Fruit fly (Drosophila melanogaster) whole organism, embryonic: ENCODE data around the gene CG10486.
A peak's percentile ranks its signal among the peaks of the same experiment; 100 is the strongest.

Experiments
- Bdp1 ChIP-seq: fragments of 200-800 bp; sonication (Bioruptor generic); optimal IDR thresholded peaks from 3 replicates; lab custom pipeline; 2016; ENCODE audit warnings: missing biosample characterization, missing genetic modification characterization
- CG10654 ChIP-seq: fragments of 200-800 bp; sonication (Bioruptor generic); optimal IDR thresholded peaks from 2 replicates; lab custom pipeline; 2016; ENCODE audit warnings: missing biosample characterization, missing genetic modification characterization
- CG11695 ChIP-seq: fragments of 200-800 bp; sonication (Bioruptor generic); IDR thresholded peaks from 3 replicates; pipeline ENCODE4 v1.3.6; 2022; ENCODE audit warnings: missing biosample characterization, missing genetic modification characterization
- CG12391 ChIP-seq: fragments of 200-800 bp; sonication (Bioruptor generic); optimal IDR thresholded peaks from 3 replicates; lab custom pipeline; 2018; ENCODE audit warnings: missing biosample characterization, mild to moderate bottlenecking, missing genetic modification characterization, moderate library complexity
- CG14441 ChIP-seq: fragments of 200-800 bp; sonication (Bioruptor generic); IDR thresholded peaks from 2 replicates; pipeline ENCODE4 v1.3.6; 2022; ENCODE audit warnings: missing biosample characterization, missing genetic modification characterization
- CG15601 ChIP-seq: fragments of 200-800 bp; sonication (Bioruptor generic); optimal IDR thresholded peaks from 3 replicates; lab custom pipeline; 2019; ENCODE audit warnings: missing biosample characterization, mild to moderate bottlenecking, missing genetic modification characterization, moderate library complexity
- CG17802 ChIP-seq: fragments of 200-800 bp; sonication (Bioruptor generic); optimal IDR thresholded peaks from 2 replicates; lab custom pipeline; 2018; ENCODE audit warnings: missing biosample characterization, mild to moderate bottlenecking, missing genetic modification characterization, moderate library complexity
- CG18011 ChIP-seq: fragments of 200-800 bp; sonication (Bioruptor generic); optimal IDR thresholded peaks from 2 replicates; lab custom pipeline; 2017; ENCODE audit warnings: missing biosample characterization, missing genetic modification characterization, mild to moderate bottlenecking, moderate library complexity, missing genotype
- CG1832 ChIP-seq: fragments of 200-800 bp; sonication (Bioruptor generic); optimal IDR thresholded peaks from 2 replicates; lab custom pipeline; 2017; ENCODE audit warnings: missing biosample characterization, mild to moderate bottlenecking, missing genetic modification characterization, inconsistent platforms
- CG2199 ChIP-seq: fragments of 200-800 bp; sonication (Bioruptor generic); IDR thresholded peaks from 3 replicates; pipeline ENCODE4 v1.3.6; 2022; ENCODE audit warnings: missing biosample characterization, missing genetic modification characterization
- CG2202 ChIP-seq: fragments of 200-800 bp; sonication (Bioruptor generic); optimal IDR thresholded peaks from 2 replicates; lab custom pipeline; 2018; ENCODE audit warnings: missing biosample characterization, mild to moderate bottlenecking, missing genetic modification characterization
- CG30403 ChIP-seq: fragments of 200-800 bp; sonication (Bioruptor generic); optimal IDR thresholded peaks from 3 replicates; lab custom pipeline; 2016; ENCODE audit warnings: missing biosample characterization, missing genetic modification characterization
- CG31365 ChIP-seq: fragments of 200-800 bp; sonication (Bioruptor generic); optimal IDR thresholded peaks from 2 replicates; lab custom pipeline; 2018; ENCODE audit warnings: missing biosample characterization, mild to moderate bottlenecking, missing genetic modification characterization
- CG3163 ChIP-seq: fragments of 200-800 bp; sonication (Bioruptor generic); optimal IDR thresholded peaks from 3 replicates; lab custom pipeline; 2016; ENCODE audit warnings: missing biosample characterization, missing genetic modification characterization
- CG34224 ChIP-seq: fragments of 200-800 bp; sonication (Bioruptor generic); IDR thresholded peaks from 3 replicates; pipeline ENCODE4 v1.3.6; 2022; ENCODE audit warnings: missing biosample characterization, missing genetic modification characterization; ENCODE audit not compliant: partially characterized antibody
- CG5953 ChIP-seq: fragments of 200-800 bp; sonication (Bioruptor generic); IDR thresholded peaks from 2 replicates; pipeline ENCODE4 v1.3.6; 2022; ENCODE audit warnings: missing biosample characterization, missing genetic modification characterization
- CG6175 ChIP-seq: fragments of 200-800 bp; sonication (Bioruptor generic); IDR thresholded peaks from 3 replicates; pipeline ENCODE4 v1.3.6; 2022; ENCODE audit warnings: missing biosample characterization, missing genetic modification characterization
- CG7357 ChIP-seq: fragments of 200-800 bp; sonication (Bioruptor generic); IDR thresholded peaks from 3 replicates; pipeline ENCODE4 v1.3.6; 2022; ENCODE audit warnings: missing biosample characterization, missing genetic modification characterization
- CG7745 ChIP-seq: fragments of 200-800 bp; sonication (Bioruptor generic); optimal IDR thresholded peaks from 2 replicates; lab custom pipeline; 2018; ENCODE audit warnings: missing biosample characterization, mild to moderate bottlenecking, missing genetic modification characterization, moderate library complexity
- CTCF ChIP-seq: fragments of 200-800 bp; sonication (Bioruptor generic); optimal IDR thresholded peaks from 2 replicates; lab custom pipeline; 2017; ENCODE audit warnings: missing biosample characterization, mild to moderate bottlenecking, missing genetic modification characterization, moderate library complexity
- D ChIP-seq, 2 experiments: fragments of 200-800 bp in 1 of 2; fragments of >200 bp in 1 of 2; sonication (Bioruptor generic) in 1 of 2; optimal IDR thresholded peaks; 2 replicates in 1 of 2; 3 replicates in 1 of 2; lab custom pipeline; 2017; ENCODE audit warnings: mild to moderate bottlenecking in 1 of 2, missing biosample characterization in 1 of 2, missing genetic modification characterization in 1 of 2, missing genetic modification reagents in 1 of 2
- D19A ChIP-seq: fragments of 200-800 bp; optimal IDR thresholded peaks from 3 replicates; lab custom pipeline; 2019; ENCODE audit warnings: missing biosample characterization, mild to moderate bottlenecking, missing genetic modification characterization, moderate library complexity
- Doc3 ChIP-seq: fragments of 200-800 bp; sonication (Bioruptor generic); IDR thresholded peaks from 3 replicates; pipeline ENCODE4 v1.3.6; 2022; ENCODE audit warnings: missing biosample characterization, missing genetic modification characterization; ENCODE audit not compliant: partially characterized antibody
- MBD-R2 ChIP-seq: fragments of 200-800 bp; sonication (Bioruptor generic); IDR thresholded peaks from 2 replicates; pipeline ENCODE4 v1.3.6; 2022; ENCODE audit warnings: missing biosample characterization, missing genetic modification characterization
- Mad ChIP-seq: fragments of 200-800 bp; sonication (Bioruptor generic); optimal IDR thresholded peaks from 2 replicates; lab custom pipeline; 2016; ENCODE audit warnings: missing biosample characterization, missing genetic modification characterization
- Nf-YC ChIP-seq: fragments of 200-800 bp; optimal IDR thresholded peaks from 3 replicates; lab custom pipeline; 2019; ENCODE audit warnings: missing biosample characterization, mild to moderate bottlenecking, missing genetic modification characterization, moderate library complexity
- Optix ChIP-seq: fragments of 200-800 bp; sonication (Bioruptor generic); IDR thresholded peaks from 3 replicates; pipeline ENCODE4 v1.3.6; 2022; ENCODE audit warnings: missing biosample characterization, missing genetic modification characterization
- Sry-δ ChIP-seq: fragments of 200-800 bp; sonication (Bioruptor generic); optimal IDR thresholded peaks from 2 replicates; lab custom pipeline; 2016; ENCODE audit warnings: missing biosample characterization, missing genetic modification characterization
- Ssrp ChIP-seq: fragments of 200-800 bp; sonication (Bioruptor generic); optimal IDR thresholded peaks from 2 replicates; lab custom pipeline; 2018; ENCODE audit warnings: missing biosample characterization, mild to moderate bottlenecking, missing genetic modification characterization, moderate library complexity
- az2 ChIP-seq: fragments of 200-800 bp; sonication (Bioruptor generic); optimal IDR thresholded peaks from 3 replicates; lab custom pipeline; 2016; ENCODE audit warnings: missing biosample characterization, missing genetic modification characterization
- esg ChIP-seq: fragments of 200-800 bp; sonication (Bioruptor generic); conservative IDR thresholded peaks from 2 replicates; pipeline ENCODE4 v1.3.6; 2022; ENCODE audit warnings: missing biosample characterization, missing genetic modification characterization
- fd102C ChIP-seq: fragments of 200-800 bp; sonication (Bioruptor generic); optimal IDR thresholded peaks from 2 replicates; lab custom pipeline; 2018; ENCODE audit warnings: missing biosample characterization, mild to moderate bottlenecking, missing genetic modification characterization, moderate library complexity
- gsb ChIP-seq: fragments of 200-800 bp; sonication (Bioruptor generic); IDR thresholded peaks from 2 replicates; pipeline ENCODE4 v1.3.6; 2022; ENCODE audit warnings: missing biosample characterization, missing genetic modification characterization
- klu ChIP-seq: fragments of 200-800 bp; sonication (Bioruptor generic); IDR thresholded peaks from 2 replicates; pipeline ENCODE4 v1.3.6; 2022; ENCODE audit warnings: missing biosample characterization, missing genetic modification characterization
- lola ChIP-seq, 3 experiments: fragments of >200 bp in 2 of 3; fragments of 200-800 bp in 1 of 3; sonication (Bioruptor generic) in 1 of 3; optimal IDR thresholded peaks; 2 replicates each; lab custom pipeline; 2017 to 2019; ENCODE audit warnings: missing biosample characterization in 3 of 3, missing genetic modification characterization in 3 of 3, mild to moderate bottlenecking in 1 of 3, moderate library complexity in 1 of 3
- lov ChIP-seq, 2 experiments: fragments of 200-800 bp in 1 of 2; fragments of >200 bp in 1 of 2; sonication (Bioruptor generic) in 1 of 2; IDR thresholded peaks in 1 of 2; optimal IDR thresholded peaks in 1 of 2; 2 replicates in 1 of 2; 3 replicates in 1 of 2; pipeline versions ENCODE4 v1.3.6 to Lab custom; 2017 to 2022; ENCODE audit warnings: missing biosample characterization in 1 of 2, missing genetic modification characterization in 1 of 2
- odd ChIP-seq: fragments of 200-800 bp; sonication (Bioruptor generic); optimal IDR thresholded peaks from 2 replicates; lab custom pipeline; 2017; ENCODE audit warnings: missing biosample characterization, mild to moderate bottlenecking, missing genetic modification characterization
- pan ChIP-seq, 4 experiments: fragments of >200 bp in 3 of 4; fragments of 200-800 bp in 1 of 4; sonication (Bioruptor generic) in 1 of 4; optimal IDR thresholded peaks in 3 of 4; IDR thresholded peaks in 1 of 4; 2 replicates each; pipeline versions ENCODE4 v1.3.6 to Lab custom; 2017 to 2022; ENCODE audit warnings: missing biosample characterization in 2 of 4, missing genetic modification characterization in 2 of 4, mixed read lengths in 1 of 4
- repo ChIP-seq: fragments of 200-800 bp; sonication (Bioruptor generic); optimal IDR thresholded peaks from 2 replicates; lab custom pipeline; 2016; ENCODE audit warnings: missing biosample characterization, missing genetic modification characterization
- sd ChIP-seq: fragments of 200-800 bp; sonication (Bioruptor generic); optimal IDR thresholded peaks from 3 replicates; lab custom pipeline; 2018; ENCODE audit warnings: missing biosample characterization, mild to moderate bottlenecking, missing genetic modification characterization, moderate library complexity
- sens ChIP-seq: fragments of 200-800 bp; sonication (Bioruptor generic); peaks from one replicate; lab custom pipeline; 2016; ENCODE audit warnings: missing biosample characterization, missing genetic modification characterization
- sens-2 ChIP-seq: fragments of 200-800 bp; sonication (Bioruptor generic); IDR thresholded peaks from 2 replicates; pipeline ENCODE4 v1.3.6; 2022; ENCODE audit warnings: missing biosample characterization, missing genetic modification characterization
- sqz ChIP-seq: fragments of 200-800 bp; sonication (Bioruptor generic); optimal IDR thresholded peaks from 3 replicates; lab custom pipeline; 2018; ENCODE audit warnings: missing biosample characterization, mild to moderate bottlenecking, missing genetic modification characterization
- sr ChIP-seq: fragments of 200-800 bp; sonication (Bioruptor generic); IDR thresholded peaks from 3 replicates; pipeline ENCODE4 v1.3.6; 2022; ENCODE audit warnings: missing biosample characterization, missing genetic modification characterization
- toy ChIP-seq: fragments of 200-800 bp; sonication (Bioruptor generic); IDR thresholded peaks from 2 replicates; pipeline ENCODE4 v1.3.6; 2022; ENCODE audit warnings: missing biosample characterization, missing genetic modification characterization
- unc-4 ChIP-seq: fragments of 200-800 bp; sonication (Bioruptor generic); IDR thresholded peaks from 2 replicates; pipeline ENCODE4 v1.3.6; 2022; ENCODE audit warnings: missing biosample characterization, missing genetic modification characterization; ENCODE audit not compliant: partially characterized antibody
- yki ChIP-seq: fragments of >200 bp; optimal IDR thresholded peaks from 3 replicates; lab custom pipeline; 2018
- zen ChIP-seq: fragments of 200-800 bp; sonication (Bioruptor generic); optimal IDR thresholded peaks from 3 replicates; lab custom pipeline; 2018; ENCODE audit warnings: missing biosample characterization, mild to moderate bottlenecking, missing genetic modification characterization, moderate library complexity

Gene CG10486

DNA sequence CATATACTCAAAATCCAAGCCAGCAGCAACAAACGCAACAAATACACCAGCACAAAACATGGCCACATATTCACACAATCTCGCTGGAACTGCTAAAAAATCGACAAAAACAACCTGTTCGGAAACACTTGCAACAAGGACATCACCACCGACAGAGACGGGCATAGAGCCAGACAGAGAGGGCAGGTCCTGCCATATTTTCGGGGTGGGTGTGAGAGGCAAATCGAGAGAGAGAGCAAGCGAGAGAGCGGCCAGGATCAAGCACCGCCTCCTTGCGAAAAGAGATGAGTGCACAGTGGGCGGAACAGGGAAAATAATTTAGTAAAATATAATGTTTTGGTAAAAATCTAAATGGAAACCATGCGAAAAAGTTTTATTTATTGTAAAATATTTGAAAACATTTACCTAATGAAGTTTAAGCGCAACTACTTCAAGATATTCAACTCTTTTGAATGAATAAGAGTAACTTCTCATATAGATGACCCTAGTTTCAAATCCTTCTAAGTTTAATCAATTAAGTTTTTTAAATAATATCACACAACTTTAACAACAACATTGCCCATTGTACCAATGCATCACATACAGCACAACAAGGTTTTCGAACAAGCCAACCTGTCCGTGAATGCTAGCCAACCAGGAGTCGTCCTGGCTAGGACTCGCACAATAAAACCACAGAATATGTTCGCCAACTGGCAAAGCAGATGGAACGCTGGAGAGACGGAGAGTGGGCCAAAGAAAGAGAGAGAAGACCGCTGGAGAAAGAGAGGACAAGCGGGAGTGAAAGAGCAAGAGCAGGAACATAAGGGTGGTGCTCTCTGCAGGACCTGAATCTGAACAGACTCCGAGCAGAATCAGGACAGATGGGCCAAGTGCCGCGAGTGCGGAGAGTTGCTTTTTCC is 24.9 kb downstream of the CG10486 start (continued):
- TF ChIP-seq gsb (GFP tag; lab: Robert Waterston, UW) (no peak), zen (no peak), CG2199 (GFP tag; lab: Robert Waterston, UW) (no peak), pan (optimal IDR thresholded peaks at IDR 0.05; lab: Kevin White, UChicago) (no peak), pan (GFP tag; optimal IDR thresholded peaks at IDR 0.05 in 1 of 2, IDR thresholded peaks at IDR 0.05 in 1 of 2) (peak in 1 of 2 experiments; percentile 41), Mad (GFP tag; lab: Kevin White, UChicago) (no peak), CG3163 (GFP tag; lab: Kevin White, UChicago) (peak; percentile 44), CG1832 (GFP tag; lab: Kevin White, UChicago) (peak; percentile 86), yki (lab: Kevin White, UChicago) (peak; percentile 39), Bdp1 (GFP tag; lab: Kevin White, UChicago) (peak; percentile 23), CG5953 (GFP tag; lab: Robert Waterston, UW) (no peak), CG14441 (GFP tag; lab: Robert Waterston, UW) (no peak), unc-4 (GFP tag; lab: Robert Waterston, UW) (no peak), CG12391 (tag; lab: Kevin White, UChicago) (peak; percentile 73), CG11695 (GFP tag; lab: Robert Waterston, UW) (0 out of 3 replicates have a peak, but pooled peaks have one; percentile 20), lola (GFP tag; optimal IDR thresholded peaks at IDR 0.05; lab: Kevin White, UChicago) (peak in 1 of 3 experiments; percentile 77), CG15601 (tag; lab: Kevin White, UChicago) (peak; percentile 48), sd (tag; lab: Kevin White, UChicago) (no peak), CG30403 (GFP tag; lab: Kevin White, UChicago) (peak; percentile 68), CG7357 (GFP tag; lab: Robert Waterston, UW) (no peak; the same call in 2 of the 3 replicates), Sry-δ (GFP tag; lab: Kevin White, UChicago) (no peak), CTCF (GFP tag; lab: Kevin White, UChicago) (no peak), sr (no peak), CG6175 (GFP tag; lab: Robert Waterston, UW) (no peak), CG31365 (no peak), sqz (GFP tag; lab: Kevin White, UChicago) (no peak), Optix (GFP tag; lab: Robert Waterston, UW) (no peak), CG18011 (no peak), Nf-YC (tag; lab: Kevin White, UChicago) (peak; percentile 87), Doc3 (GFP tag; lab: Robert Waterston, UW) (no peak), esg (GFP tag; lab: Robert Waterston, UW) (peak; percentile 66), sens-2 (GFP tag; lab: Robert Waterston, UW) (no peak), D19A (tag; lab: Kevin White, UChicago) (no peak), MBD-R2 (no peak), CG2202 (no peak), CG7745 (tag; lab: Kevin White, UChicago) (no peak), lov (optimal IDR thresholded peaks at IDR 0.05; lab: Kevin White, UChicago) (no peak), lov (GFP tag; IDR thresholded peaks at IDR 0.05; lab: Robert Waterston, UW) (no peak), CG17802 (no peak), odd (GFP tag; lab: Kevin White, UChicago) (no peak), repo (GFP tag; lab: Kevin White, UChicago) (no peak), az2 (peak; percentile 64), CG34224 (GFP tag; lab: Robert Waterston, UW) (no peak), CG10654 (GFP tag; lab: Kevin White, UChicago) (no peak), fd102C (GFP tag; lab: Kevin White, UChicago) (peak; percentile 30), D (optimal IDR thresholded peaks at IDR 0.05; lab: Kevin White, UChicago) (no peak), D (GFP tag; optimal IDR thresholded peaks at IDR 0.05; lab: Kevin White, UChicago) (peak; percentile 15), Ssrp (peak; percentile 65), klu (GFP tag; lab: Robert Waterston, UW) (no peak), toy (GFP tag; lab: Robert Waterston, UW) (no peak), sens (peak; percentile 97)
